Fruit fly (Drosophila melanogaster): ENCODE data around the gene heix.

The heix gene

DNA sequence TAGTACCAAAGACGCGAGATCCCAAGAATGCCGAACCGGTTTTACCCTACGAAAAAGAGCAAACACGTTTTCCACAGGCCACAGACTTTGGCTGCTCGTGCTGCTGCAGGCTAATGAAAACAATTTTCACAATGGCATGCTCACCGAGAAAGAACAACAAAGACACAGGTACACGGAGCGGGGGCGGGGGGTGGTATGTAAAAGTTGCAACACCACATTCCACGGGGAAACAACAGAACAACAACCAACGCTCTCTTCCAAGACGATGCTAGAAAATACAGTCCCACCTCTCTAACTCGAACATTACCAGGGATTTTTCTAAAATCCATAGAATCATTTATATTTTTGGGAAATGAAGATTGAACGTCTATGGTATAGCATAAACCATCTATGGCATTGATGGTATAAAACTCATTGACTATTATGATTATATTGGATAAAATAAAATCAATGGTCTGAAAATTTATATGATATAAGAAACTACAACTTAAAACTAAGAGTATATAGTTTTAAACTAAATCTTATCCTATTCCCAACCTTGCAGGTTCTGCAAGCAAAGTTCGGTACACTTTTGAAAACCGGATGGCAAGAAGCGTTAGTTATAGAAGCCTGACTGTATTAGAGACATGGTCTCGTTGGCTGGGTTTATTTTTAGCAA lies 18.1 kb downstream of the heix start:
- TF ChIP-seq tj (GFP tag; optimal IDR thresholded peaks at IDR 0.05) (no peak), CG14711 (tag; optimal IDR thresholded peaks at IDR 0.05) (no peak), toe (GFP tag; optimal IDR thresholded peaks at IDR 0.05) (no peak)

DNA sequence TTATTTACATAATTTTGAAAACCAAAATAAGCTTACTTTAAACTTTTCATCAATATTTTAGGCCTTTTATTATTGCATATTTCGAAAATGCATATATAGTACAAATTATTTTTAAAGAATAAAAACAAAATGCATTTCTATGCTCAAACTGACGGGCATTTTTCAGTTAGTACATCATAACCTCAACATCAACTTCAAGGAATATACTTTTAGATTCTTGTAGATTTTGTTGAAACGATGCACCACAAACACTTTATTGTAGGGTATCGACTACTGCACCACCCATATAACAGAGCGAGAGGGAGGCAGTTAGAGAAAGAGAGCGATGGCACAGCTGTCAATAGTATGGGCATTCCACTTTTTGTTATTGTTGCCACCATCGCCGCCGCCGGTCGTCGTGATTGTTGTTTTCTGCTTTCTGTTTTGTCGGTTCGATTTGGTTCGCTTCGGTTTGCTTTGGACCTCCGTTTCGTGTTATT lies 19.8 kb downstream of the heix start:
- TF ChIP-seq Clk (GFP tag; optimal IDR thresholded peaks at IDR 0.05) (no peak), pad (GFP tag; optimal IDR thresholded peaks at IDR 0.05) (peak; percentile 59), ovo (GFP tag; optimal IDR thresholded peaks at IDR 0.05) (no peak), CG11617 (GFP tag; optimal IDR thresholded peaks at IDR 0.05) (peak; percentile 57), toe (GFP tag; optimal IDR thresholded peaks at IDR 0.05) (peak; percentile 69), CG33017 (tag; optimal IDR thresholded peaks at IDR 0.05) (peak; percentile 81), CG5204 (GFP tag; optimal IDR thresholded peaks at IDR 0.05) (peak; percentile 83), CG1620 (GFP tag; optimal IDR thresholded peaks at IDR 0.05) (peak; percentile 51), Crg-1 (GFP tag; optimal IDR thresholded peaks at IDR 0.05) (no peak), bab1 (GFP tag; optimal IDR thresholded peaks at IDR 0.05) (peak; percentile 79), Mnt (GFP tag; optimal IDR thresholded peaks at IDR 0.05) (peak; percentile 56), cic (GFP tag; optimal IDR thresholded peaks at IDR 0.05) (peak; percentile 59), tj (GFP tag; optimal IDR thresholded peaks at IDR 0.05) (peak; percentile 72), CG7045 (GFP tag; optimal IDR thresholded peaks at IDR 0.05) (peak; percentile 73), Hr96 (GFP tag; optimal IDR thresholded peaks at IDR 0.05) (peak; percentile 63), CG12768 (GFP tag; optimal IDR thresholded peaks at IDR 0.05) (peak; percentile 23), CG14711 (tag; optimal IDR thresholded peaks at IDR 0.05) (peak; percentile 67), kay (GFP tag; ENCODE audit: borderline replicate concordance) (no peak), CG7101 (tag; optimal IDR thresholded peaks at IDR 0.05) (peak; percentile 71), cnc (optimal IDR thresholded peaks at IDR 0.05) (no peak)

DNA sequence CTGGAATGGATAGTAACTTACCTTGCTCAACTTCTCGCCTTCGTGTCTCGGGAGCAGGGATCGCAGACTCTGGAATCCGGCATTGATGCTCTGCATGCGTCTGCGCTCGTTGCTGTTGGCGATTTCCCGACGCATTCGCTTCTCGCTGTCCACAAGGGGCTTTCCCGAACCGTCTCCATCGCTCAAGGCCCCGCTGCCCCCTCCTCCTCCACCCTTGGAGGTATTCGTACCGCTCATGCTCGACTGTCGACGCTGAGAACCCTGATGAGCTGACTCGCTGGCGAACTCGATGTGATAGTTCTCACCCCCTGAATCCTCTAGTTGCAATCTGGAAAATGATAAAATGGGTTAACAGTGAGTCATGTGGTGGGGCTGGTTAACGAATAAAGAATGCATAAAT lies 20.8 kb downstream of the heix start:
- TF ChIP-seq cic (GFP tag; optimal IDR thresholded peaks at IDR 0.05), result no peak
- no peak for TF ChIP-seq CG14711 (tag; optimal IDR thresholded peaks at IDR 0.05)
- no peak for TF ChIP-seq Hr96 (GFP tag; optimal IDR thresholded peaks at IDR 0.05)
- TF ChIP-seq CG7101 (tag; optimal IDR thresholded peaks at IDR 0.05), result no peak
- no peak for TF ChIP-seq Clk (GFP tag; optimal IDR thresholded peaks at IDR 0.05)
- no peak for TF ChIP-seq kay (GFP tag; ENCODE audit: borderline replicate concordance)
- no peak for TF ChIP-seq CG7045 (GFP tag; optimal IDR thresholded peaks at IDR 0.05)

DNA sequence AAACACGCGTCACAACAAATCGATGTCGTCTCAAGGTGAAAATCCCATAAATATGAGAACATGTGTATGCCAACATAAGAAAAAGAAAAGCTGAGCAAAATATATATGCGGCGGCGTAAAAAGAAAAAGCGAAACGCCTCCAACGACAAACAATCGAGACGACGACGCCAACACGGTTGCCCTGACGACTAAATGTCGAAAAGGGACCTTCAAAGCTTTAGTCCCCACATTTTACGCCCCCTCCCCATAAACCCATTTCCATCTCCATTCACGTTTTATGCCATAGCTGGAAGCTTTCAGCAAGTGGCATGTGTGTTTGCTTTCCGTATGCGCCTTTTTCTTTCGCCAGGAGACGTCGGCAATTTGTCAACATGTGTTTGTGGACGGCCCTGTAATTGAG lies 21.7 kb downstream of the heix start:
- TF ChIP-seq cnc (optimal IDR thresholded peaks at IDR 0.05) (no peak), cic (GFP tag; optimal IDR thresholded peaks at IDR 0.05) (no peak), CG14711 (tag; optimal IDR thresholded peaks at IDR 0.05) (no peak), CG33017 (tag; optimal IDR thresholded peaks at IDR 0.05) (no peak), kay (GFP tag; ENCODE audit: borderline replicate concordance) (no peak), pad (GFP tag; optimal IDR thresholded peaks at IDR 0.05) (no peak), CG12768 (GFP tag; optimal IDR thresholded peaks at IDR 0.05) (no peak), CG7101 (tag; optimal IDR thresholded peaks at IDR 0.05) (no peak)

DNA sequence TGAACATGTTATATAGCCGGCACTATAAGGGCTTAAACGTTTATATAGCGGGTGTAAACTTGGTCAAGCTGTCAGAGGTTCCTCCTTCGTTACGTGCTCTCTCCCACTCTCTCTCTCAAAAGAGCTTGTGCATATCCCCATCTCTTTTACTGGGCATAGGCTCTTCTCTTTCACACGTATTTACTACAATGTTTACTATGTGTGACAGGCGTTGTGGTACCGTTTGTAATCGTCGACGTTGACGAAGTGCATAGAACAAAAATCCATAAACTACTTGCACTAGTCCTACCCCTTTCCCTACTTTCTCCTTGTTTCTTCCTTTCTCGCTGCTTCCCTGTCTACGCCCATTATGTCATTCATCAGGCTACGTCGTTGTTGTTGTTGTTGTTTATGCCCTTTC lies 22.8 kb downstream of the heix start:
- TF ChIP-seq Clk (GFP tag; optimal IDR thresholded peaks at IDR 0.05) (no peak), CG5204 (GFP tag; optimal IDR thresholded peaks at IDR 0.05) (no peak), CG7045 (GFP tag; optimal IDR thresholded peaks at IDR 0.05) (no peak), pad (GFP tag; optimal IDR thresholded peaks at IDR 0.05) (peak; percentile 27), CG33017 (tag; optimal IDR thresholded peaks at IDR 0.05) (no peak), kay (GFP tag; ENCODE audit: borderline replicate concordance) (no peak), bab1 (GFP tag; optimal IDR thresholded peaks at IDR 0.05) (no peak), cic (GFP tag; optimal IDR thresholded peaks at IDR 0.05) (peak; percentile 74), CG7101 (tag; optimal IDR thresholded peaks at IDR 0.05) (peak; percentile 24), cnc (optimal IDR thresholded peaks at IDR 0.05) (no peak), Mnt (GFP tag; optimal IDR thresholded peaks at IDR 0.05) (no peak), Hr96 (GFP tag; optimal IDR thresholded peaks at IDR 0.05) (no peak), toe (GFP tag; optimal IDR thresholded peaks at IDR 0.05) (no peak), Crg-1 (GFP tag; optimal IDR thresholded peaks at IDR 0.05) (no peak), tj (GFP tag; optimal IDR thresholded peaks at IDR 0.05) (no peak), CG12768 (GFP tag; optimal IDR thresholded peaks at IDR 0.05) (no peak), ovo (GFP tag; optimal IDR thresholded peaks at IDR 0.05) (no peak), CG11617 (GFP tag; optimal IDR thresholded peaks at IDR 0.05) (no peak), CG14711 (tag; optimal IDR thresholded peaks at IDR 0.05) (no peak), CG1620 (GFP tag; optimal IDR thresholded peaks at IDR 0.05) (no peak)

DNA sequence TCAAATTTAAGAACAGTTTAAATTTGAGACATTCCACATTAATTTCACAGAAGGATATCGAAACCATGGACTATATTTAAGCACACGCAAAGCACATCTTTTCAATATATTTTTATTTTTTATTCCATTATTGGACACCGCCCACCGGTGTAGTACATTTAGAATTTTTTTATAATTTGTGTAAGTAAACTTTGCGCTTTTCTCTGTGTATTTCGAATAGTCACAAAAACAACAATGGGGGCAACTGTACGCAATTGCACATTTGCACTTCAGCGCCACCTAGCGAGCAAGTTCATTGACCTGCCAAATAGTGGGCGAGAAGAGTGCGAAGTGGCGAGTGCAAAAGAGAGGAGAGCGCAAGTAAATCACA lies 23.9 kb downstream of the heix start:
- TF ChIP-seq CG11617 (GFP tag; optimal IDR thresholded peaks at IDR 0.05) (peak; percentile 30), CG7045 (GFP tag; optimal IDR thresholded peaks at IDR 0.05) (peak; percentile 7), Clk (GFP tag; optimal IDR thresholded peaks at IDR 0.05) (peak; percentile 30), CG5204 (GFP tag; optimal IDR thresholded peaks at IDR 0.05) (peak; percentile 31), pad (GFP tag; optimal IDR thresholded peaks at IDR 0.05) (peak; percentile 15), CG14711 (tag; optimal IDR thresholded peaks at IDR 0.05) (peak; percentile 2), Hr96 (GFP tag; optimal IDR thresholded peaks at IDR 0.05) (no peak), tj (GFP tag; optimal IDR thresholded peaks at IDR 0.05) (peak; percentile 24), cnc (optimal IDR thresholded peaks at IDR 0.05) (no peak), CG7101 (tag; optimal IDR thresholded peaks at IDR 0.05) (peak; percentile 26), kay (GFP tag; ENCODE audit: borderline replicate concordance) (no peak)
